Worm (Caenorhabditis elegans): ENCODE data around the gene Y39G8B.1.

ce11 chrII:13972199-13972598 lies 1.4 kb downstream of the Y39G8B.1 start:
- TF ChIP-seq zip-5 (tag; optimal IDR thresholded peaks at IDR 0.05) (no peak), ama-1 (optimal IDR thresholded peaks at IDR 0.05) (no peak), K09A11.1 (tag; optimal IDR thresholded peaks at IDR 0.05; ENCODE audit: insufficient read depth) (no peak), ceh-24 (tag; optimal IDR thresholded peaks at IDR 0.05) (no peak), fkh-10 (GFP tag; optimal IDR thresholded peaks at IDR 0.05) (no peak), dve-1 (tag; optimal IDR thresholded peaks at IDR 0.05) (no peak), tbx-7 (tag; optimal IDR thresholded peaks at IDR 0.05) (no peak)
